Worm (Caenorhabditis elegans): ENCODE results near the gene spp-31.

The spp-31 gene

DNA sequence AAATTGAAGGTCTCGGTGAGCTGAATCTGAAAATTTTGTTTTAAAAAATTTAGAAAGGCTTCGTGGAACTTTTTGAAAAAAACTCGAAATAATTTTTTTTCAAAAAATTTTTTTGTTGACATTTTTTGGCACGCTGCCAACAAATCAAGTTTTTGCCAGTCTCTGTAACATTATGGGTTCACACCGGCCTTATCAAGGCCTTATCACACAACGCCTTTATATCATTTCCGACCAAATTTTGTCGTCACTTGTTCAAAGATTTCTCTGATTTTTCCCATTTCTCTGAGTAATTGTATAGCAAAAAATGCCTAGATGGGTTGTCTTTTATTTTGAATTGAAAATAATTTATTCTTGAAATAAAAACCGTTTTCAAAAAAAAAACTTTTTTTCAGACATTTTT is 587 bp upstream of the spp-31 start:
- TF ChIP-seq elt-2 (tag; optimal IDR thresholded peaks at IDR 0.05): peak; percentile 47
- TF ChIP-seq elt-3 (tag; optimal IDR thresholded peaks at IDR 0.05): peak in 1 of 3 experiments; percentile 79
- TF ChIP-seq snpc-4 (tag; optimal IDR thresholded peaks at IDR 0.05): no peak

DNA sequence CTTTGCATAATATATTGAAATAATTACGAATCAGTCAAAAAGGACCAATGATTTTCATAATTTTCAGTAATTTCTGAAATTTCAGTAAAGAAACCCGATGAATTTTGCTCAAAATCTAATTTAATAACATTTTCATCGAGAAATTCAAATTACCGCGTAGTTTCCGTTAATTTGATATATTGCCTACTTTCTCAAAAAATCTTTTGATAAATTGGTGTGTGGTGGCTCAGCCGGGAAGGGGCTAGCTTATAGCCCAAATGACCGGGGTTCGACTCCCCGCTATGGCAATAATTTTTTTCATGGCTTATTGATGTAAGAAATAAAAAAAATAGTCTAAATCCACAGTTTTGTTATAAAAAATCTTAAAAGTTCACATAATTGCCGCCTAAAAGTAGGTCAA is 682 bp downstream of the spp-31 start:
- TF ChIP-seq nhr-77 (tag; optimal IDR thresholded peaks at IDR 0.05) (no peak), nfya-1 (tag; optimal IDR thresholded peaks at IDR 0.05; ENCODE audit: insufficient read depth) (no peak), ceh-28 (tag; optimal IDR thresholded peaks at IDR 0.05) (no peak), lin-39 (tag; optimal IDR thresholded peaks at IDR 0.05) (no peak), egl-5 (tag; optimal IDR thresholded peaks at IDR 0.05) (no peak), zag-1 (tag; optimal IDR thresholded peaks at IDR 0.05) (no peak), unc-62 (GFP tag; optimal IDR thresholded peaks at IDR 0.05) (no peak)

DNA sequence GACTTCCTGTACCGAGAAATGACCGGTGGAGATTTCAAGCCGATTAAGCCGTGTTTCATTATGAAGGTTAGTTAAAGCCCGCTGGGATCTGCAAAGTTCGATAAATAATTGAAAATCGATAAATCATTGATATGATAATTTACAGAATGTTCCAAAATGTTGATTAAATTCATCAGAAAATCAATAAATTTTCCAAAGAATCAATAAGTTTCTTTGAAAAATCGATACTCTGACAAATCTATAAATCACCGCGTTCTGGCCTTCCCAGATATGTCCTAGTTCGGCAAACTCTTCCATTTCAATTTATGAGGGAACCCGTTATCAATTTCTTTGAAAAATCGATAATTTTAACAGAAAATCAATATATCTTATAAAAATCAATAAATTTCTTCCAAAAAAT is 1.1 kb downstream of the spp-31 start:
- peak; percentile 71 for TF ChIP-seq ceh-28 (tag; optimal IDR thresholded peaks at IDR 0.05)
- TF ChIP-seq daf-12 (tag; optimal IDR thresholded peaks at IDR 0.05): no peak
- TF ChIP-seq mml-1 (tag; optimal IDR thresholded peaks at IDR 0.05): no peak
- TF ChIP-seq eor-1 (tag; optimal IDR thresholded peaks at IDR 0.05): no peak
- TF ChIP-seq unc-62 (GFP tag; optimal IDR thresholded peaks at IDR 0.05): no peak
- no peak for TF ChIP-seq nhr-237 (tag; optimal IDR thresholded peaks at IDR 0.05)
- no peak for TF ChIP-seq skn-1 (tag; optimal IDR thresholded peaks at IDR 0.05)
- no peak for TF ChIP-seq egl-5 (tag; optimal IDR thresholded peaks at IDR 0.05)

- peak; percentile 98 for TF ChIP-seq ceh-28 (tag; optimal IDR thresholded peaks at IDR 0.05)
- no peak for TF ChIP-seq zag-1 (tag; optimal IDR thresholded peaks at IDR 0.05)
Measured at ce11 chrIV:1408137-1408536, 1.8 kb downstream of the spp-31 start.

ce11 chrIV:1408718-1409117 is 2.4 kb downstream of the spp-31 start:
- no peak for TF ChIP-seq daf-12 (tag; optimal IDR thresholded peaks at IDR 0.05)
- TF ChIP-seq ceh-28 (tag; optimal IDR thresholded peaks at IDR 0.05): peak; percentile 93

- TF ChIP-seq pqm-1 (tag; optimal IDR thresholded peaks at IDR 0.05) (no peak), elt-1 (tag; optimal IDR thresholded peaks at IDR 0.05) (no peak), lsy-12 (tag; optimal IDR thresholded peaks at IDR 0.05) (no peak), ceh-16 (tag; optimal IDR thresholded peaks at IDR 0.05) (no peak), nhr-77 (tag; optimal IDR thresholded peaks at IDR 0.05) (no peak), unc-62 (GFP tag; optimal IDR thresholded peaks at IDR 0.05) (no peak), ztf-11 (tag; optimal IDR thresholded peaks at IDR 0.05) (no peak), lin-39 (tag; optimal IDR thresholded peaks at IDR 0.05) (no peak), R02D3.7 (tag; optimal IDR thresholded peaks at IDR 0.05) (no peak), unc-39 (tag; optimal IDR thresholded peaks at IDR 0.05) (no peak), mdl-1 (tag; optimal IDR thresholded peaks at IDR 0.05) (no peak), egl-5 (tag; optimal IDR thresholded peaks at IDR 0.05) (no peak), nhr-25 (tag; optimal IDR thresholded peaks at IDR 0.05) (no peak), nhr-23 (tag; optimal IDR thresholded peaks at IDR 0.05) (no peak)
Measured at ce11 chrIV:1409941-1410340, 3.6 kb downstream of the spp-31 start, which contains the start of gene rpc-11. Gene rpc-11 (minus strand): TSS chrIV:1410041.

ce11 chrIV:1419795-1420509 is 13.6 kb downstream of the spp-31 start, which contains the start of gene Y77E11A.7:
Gene Y77E11A.7 (minus strand): TSS chrIV:1419849.
- TF ChIP-seq skn-1 (tag; optimal IDR thresholded peaks at IDR 0.05): peak; percentile 70
- peak; percentile 91 for TF ChIP-seq nhr-25 (tag; optimal IDR thresholded peaks at IDR 0.05)
- TF ChIP-seq tbx-2 (tag; optimal IDR thresholded peaks at IDR 0.05): peak; percentile 17
- TF ChIP-seq R02D3.7 (tag; optimal IDR thresholded peaks at IDR 0.05): peak; percentile 96
- TF ChIP-seq elt-2 (tag; optimal IDR thresholded peaks at IDR 0.05): peak; percentile 61
- peak; percentile 94 for TF ChIP-seq hmg-11 (tag; optimal IDR thresholded peaks at IDR 0.05)
- TF ChIP-seq ama-1 (optimal IDR thresholded peaks at IDR 0.05): peak; percentile 46
- no peak for TF ChIP-seq nhr-12 (tag; optimal IDR thresholded peaks at IDR 0.05)
- TF ChIP-seq ztf-4 (tag; optimal IDR thresholded peaks at IDR 0.05): peak; percentile 47
- TF ChIP-seq pqm-1 (tag; optimal IDR thresholded peaks at IDR 0.05): peak; percentile 79
- peak; percentile 99 for TF ChIP-seq lin-15B (tag; optimal IDR thresholded peaks at IDR 0.05)
- peak; percentile 50 for TF ChIP-seq egl-27 (tag; optimal IDR thresholded peaks at IDR 0.05)
- TF ChIP-seq fkh-10 (GFP tag; optimal IDR thresholded peaks at IDR 0.05): peak; percentile 55
- TF ChIP-seq ceh-82 (tag; optimal IDR thresholded peaks at IDR 0.05): no peak
- TF ChIP-seq nhr-43 (tag; optimal IDR thresholded peaks at IDR 0.05; ENCODE audit: poor library complexity, severe bottlenecking): no peak
- TF ChIP-seq unc-39 (tag; optimal IDR thresholded peaks at IDR 0.05): no peak
- no peak for TF ChIP-seq jun-1 (tag; optimal IDR thresholded peaks at IDR 0.05)
- peak; percentile 76 for TF ChIP-seq egl-5 (tag; optimal IDR thresholded peaks at IDR 0.05)
- no peak for TF ChIP-seq nhr-237 (tag; optimal IDR thresholded peaks at IDR 0.05)
- TF ChIP-seq lsy-12 (tag; optimal IDR thresholded peaks at IDR 0.05): peak; percentile 56
- TF ChIP-seq nhr-11 (tag; optimal IDR thresholded peaks at IDR 0.05): peak; percentile 54
- no peak for TF ChIP-seq nhr-77 (tag; optimal IDR thresholded peaks at IDR 0.05)
- TF ChIP-seq elt-1 (tag; optimal IDR thresholded peaks at IDR 0.05): peak; percentile 26
- TF ChIP-seq mdl-1 (tag; optimal IDR thresholded peaks at IDR 0.05): peak; percentile 60
- TF ChIP-seq pha-4 (tag; optimal IDR thresholded peaks at IDR 0.05): peak; percentile 92
- peak; percentile 75 for TF ChIP-seq ceh-28 (tag; optimal IDR thresholded peaks at IDR 0.05)
- TF ChIP-seq nhr-23 (tag; optimal IDR thresholded peaks at IDR 0.05): peak; percentile 86

Data from whole organism, L3 larva.